Fruit fly (Drosophila melanogaster) whole organism, embryonic: ENCODE data around the gene CG14232.

Experiments
- CG10565 ChIP-seq: fragments of 200-800 bp; sonication (Bioruptor generic); optimal IDR thresholded peaks from 3 replicates; lab custom pipeline; 2016; ENCODE audit warnings: missing biosample characterization, mild to moderate bottlenecking, missing genetic modification characterization
- CG3407 ChIP-seq: fragments of 200-800 bp; sonication (Bioruptor generic); optimal IDR thresholded peaks from 2 replicates; lab custom pipeline; 2018; ENCODE audit warnings: missing biosample characterization, mild to moderate bottlenecking, missing genetic modification characterization
- CG8944 ChIP-seq: fragments of 200-800 bp; sonication (Bioruptor generic); optimal IDR thresholded peaks from 3 replicates; lab custom pipeline; 2016; ENCODE audit warnings: missing biosample characterization, missing genetic modification characterization
- Sin3A ChIP-seq: fragments of >200 bp; optimal IDR thresholded peaks from 2 replicates; lab custom pipeline; 2018
- ab ChIP-seq: fragments of 200-800 bp; sonication (Bioruptor generic); optimal IDR thresholded peaks from 2 replicates; lab custom pipeline; 2016; ENCODE audit warnings: missing biosample characterization, missing genetic modification characterization
- dpn ChIP-seq, 2 experiments: fragments of 200-800 bp; sonication (Bioruptor generic); optimal IDR thresholded peaks; 3 replicates each; lab custom pipeline; 2016; ENCODE audit warnings: missing biosample characterization in 2 of 2, missing genetic modification characterization in 2 of 2
- dysf ChIP-seq: fragments of 200-800 bp; sonication (Bioruptor generic); IDR thresholded peaks from 3 replicates; pipeline ENCODE4 v1.3.6; 2022; ENCODE audit warnings: missing biosample characterization, missing genetic modification characterization
- sna ChIP-seq: fragments of 200-800 bp; sonication (Bioruptor generic); IDR thresholded peaks from 2 replicates; pipeline ENCODE4 v1.3.6; 2022; ENCODE audit warnings: missing biosample characterization, missing genetic modification characterization; ENCODE audit not compliant: partially characterized antibody

dm6 chrX:19712898-19713627 lies 9.0 kb upstream of the CG14232 start, which contains the start of gene meso18E:
- TF ChIP-seq dysf (GFP tag; lab: Robert Waterston, UW) (no peak), CG10565 (GFP tag; lab: Kevin White, UChicago) (no peak), sna (GFP tag; lab: Robert Waterston, UW) (no peak), ab (GFP tag; lab: Kevin White, UChicago) (no peak), CG3407 (GFP tag; lab: Kevin White, UChicago) (no peak), CG8944 (GFP tag; lab: Kevin White, UChicago) (no peak), dpn (GFP tag; optimal IDR thresholded peaks at IDR 0.05; lab: Kevin White, UChicago) (no peak), Sin3A (no peak)
